Fruit fly (Drosophila melanogaster) whole organism, embryonic: ENCODE results near the gene Sgp.

Experiments
- Abd-B ChIP-seq: fragments of 200-800 bp; sonication (Bioruptor generic); optimal IDR thresholded peaks from 2 replicates; lab custom pipeline; 2018; ENCODE audit warnings: missing biosample characterization, mild to moderate bottlenecking, missing genetic modification characterization, moderate library complexity
- Atf3 ChIP-seq: fragments of 200-800 bp; sonication (Bioruptor generic); optimal IDR thresholded peaks from 3 replicates; lab custom pipeline; 2016; ENCODE audit warnings: missing biosample characterization, missing genetic modification characterization
- BEAF-32 ChIP-seq: fragments of 200-800 bp; sonication (Bioruptor generic); optimal IDR thresholded peaks from 3 replicates; lab custom pipeline; 2017; ENCODE audit warnings: missing biosample characterization, missing genetic modification characterization, mild to moderate bottlenecking, moderate library complexity, missing genetic modification reagents
- CG10979 ChIP-seq: fragments of 200-800 bp; sonication (Bioruptor generic); optimal IDR thresholded peaks from 2 replicates; lab custom pipeline; 2018; ENCODE audit warnings: missing biosample characterization, mild to moderate bottlenecking, missing genetic modification characterization, moderate library complexity
- CG13287 ChIP-seq: fragments of 200-800 bp; sonication (Bioruptor generic); IDR thresholded peaks from 2 replicates; pipeline ENCODE4 v1.3.6; 2022; ENCODE audit warnings: missing biosample characterization, missing genetic modification characterization; ENCODE audit not compliant: partially characterized antibody
- CG15479 ChIP-seq: fragments of 200-800 bp; sonication (Bioruptor generic); optimal IDR thresholded peaks from 3 replicates; lab custom pipeline; 2019; ENCODE audit warnings: missing biosample characterization, mild to moderate bottlenecking, missing genetic modification characterization, moderate library complexity
- CG15601 ChIP-seq: fragments of 200-800 bp; sonication (Bioruptor generic); optimal IDR thresholded peaks from 3 replicates; lab custom pipeline; 2019; ENCODE audit warnings: missing biosample characterization, mild to moderate bottlenecking, missing genetic modification characterization, moderate library complexity
- CG1603 ChIP-seq: fragments of 200-800 bp; sonication (Bioruptor generic); optimal IDR thresholded peaks from 2 replicates; lab custom pipeline; 2019; ENCODE audit warnings: missing biosample characterization, mild to moderate bottlenecking, missing genetic modification characterization, moderate library complexity
- CG17829 ChIP-seq: fragments of 200-800 bp; optimal IDR thresholded peaks from 2 replicates; lab custom pipeline; 2019; ENCODE audit warnings: missing biosample characterization, mild to moderate bottlenecking, missing genetic modification characterization, moderate library complexity
- CG2129 ChIP-seq: fragments of 200-800 bp; sonication (Bioruptor generic); IDR thresholded peaks from 2 replicates; pipeline ENCODE4 v1.3.6; 2022; ENCODE audit warnings: missing biosample characterization, missing genetic modification characterization; ENCODE audit not compliant: partially characterized antibody
- CG30403 ChIP-seq: fragments of 200-800 bp; sonication (Bioruptor generic); optimal IDR thresholded peaks from 3 replicates; lab custom pipeline; 2016; ENCODE audit warnings: missing biosample characterization, missing genetic modification characterization
- CG31441 ChIP-seq: fragments of 200-800 bp; sonication (Bioruptor generic); IDR thresholded peaks from 2 replicates; pipeline ENCODE4 v1.3.6; 2022; ENCODE audit warnings: missing biosample characterization, missing genetic modification characterization
- CG3163 ChIP-seq: fragments of 200-800 bp; sonication (Bioruptor generic); optimal IDR thresholded peaks from 3 replicates; lab custom pipeline; 2016; ENCODE audit warnings: missing biosample characterization, missing genetic modification characterization
- CG33557 ChIP-seq: fragments of 200-800 bp; sonication (Bioruptor generic); optimal IDR thresholded peaks from 2 replicates; lab custom pipeline; 2019; ENCODE audit warnings: missing biosample characterization, mild to moderate bottlenecking, missing genetic modification characterization, moderate library complexity
- CG34224 ChIP-seq: fragments of 200-800 bp; sonication (Bioruptor generic); IDR thresholded peaks from 3 replicates; pipeline ENCODE4 v1.3.6; 2022; ENCODE audit warnings: missing biosample characterization, missing genetic modification characterization; ENCODE audit not compliant: partially characterized antibody
- CG3995 ChIP-seq: fragments of 200-800 bp; sonication (Bioruptor generic); optimal IDR thresholded peaks from 3 replicates; lab custom pipeline; 2016; ENCODE audit warnings: missing biosample characterization, missing genetic modification characterization
- CG4404 ChIP-seq: fragments of 200-800 bp; sonication (Bioruptor generic); IDR thresholded peaks from 2 replicates; pipeline ENCODE4 v1.3.6; 2022; ENCODE audit warnings: missing biosample characterization, missing genetic modification characterization
- CG4854 ChIP-seq: fragments of 200-800 bp; sonication (Bioruptor generic); optimal IDR thresholded peaks from 2 replicates; lab custom pipeline; 2016; ENCODE audit warnings: missing biosample characterization, missing genetic modification characterization, inconsistent platforms
- CG5245 ChIP-seq: fragments of 200-800 bp; sonication (Bioruptor generic); optimal IDR thresholded peaks from 3 replicates; lab custom pipeline; 2016; ENCODE audit warnings: missing biosample characterization, missing genetic modification characterization
- CG7271 ChIP-seq: fragments of 200-800 bp; sonication (Bioruptor generic); optimal IDR thresholded peaks from 2 replicates; lab custom pipeline; 2018; ENCODE audit warnings: missing biosample characterization, mild to moderate bottlenecking, missing genetic modification characterization, moderate library complexity
- CG7987 ChIP-seq: fragments of 200-800 bp; sonication (Bioruptor generic); optimal IDR thresholded peaks from 2 replicates; lab custom pipeline; 2018; ENCODE audit warnings: missing biosample characterization, mild to moderate bottlenecking, missing genetic modification characterization, moderate library complexity
- Camta ChIP-seq: fragments of 200-800 bp; sonication (Bioruptor generic); optimal IDR thresholded peaks from 2 replicates; lab custom pipeline; 2016; ENCODE audit warnings: missing biosample characterization, missing genetic modification characterization
- E2f1 ChIP-seq: fragments of 200-800 bp; sonication (Bioruptor generic); IDR thresholded peaks from 2 replicates; pipeline ENCODE4 v1.3.6; 2022; ENCODE audit warnings: missing biosample characterization, missing genetic modification characterization
- E2f2 ChIP-seq: fragments of 200-800 bp; sonication (Bioruptor generic); IDR thresholded peaks from 2 replicates; pipeline ENCODE4 v1.3.6; 2022; ENCODE audit warnings: missing biosample characterization, missing genetic modification characterization
- Hand ChIP-seq: fragments of 200-800 bp; sonication (Bioruptor generic); optimal IDR thresholded peaks from 2 replicates; lab custom pipeline; 2017; ENCODE audit warnings: mild to moderate bottlenecking, missing biosample characterization, missing genetic modification reagents, missing genetic modification characterization
- Hr39 ChIP-seq: fragments of >200 bp; optimal IDR thresholded peaks from 2 replicates; lab custom pipeline; 2017
- NC2α ChIP-seq: fragments of 200-800 bp; sonication (Bioruptor generic); optimal IDR thresholded peaks from 2 replicates; lab custom pipeline; 2016; ENCODE audit warnings: missing biosample characterization, missing genetic modification characterization
- NC2β ChIP-seq: fragments of 200-800 bp; sonication (Bioruptor generic); optimal IDR thresholded peaks from 2 replicates; lab custom pipeline; 2016; ENCODE audit warnings: missing biosample characterization, missing genetic modification characterization
- Optix ChIP-seq: fragments of 200-800 bp; sonication (Bioruptor generic); IDR thresholded peaks from 3 replicates; pipeline ENCODE4 v1.3.6; 2022; ENCODE audit warnings: missing biosample characterization, missing genetic modification characterization
- Pdp1 ChIP-seq, 2 experiments: fragments of 200-800 bp; sonication (Bioruptor generic); optimal IDR thresholded peaks; 3 replicates each; lab custom pipeline; 2016; ENCODE audit warnings: missing biosample characterization in 2 of 2, missing genetic modification characterization in 2 of 2, mild to moderate bottlenecking in 1 of 2, moderate library complexity in 1 of 2
- Ravus ChIP-seq: fragments of 200-800 bp; sonication (Bioruptor generic); IDR thresholded peaks from 2 replicates; pipeline ENCODE4 v1.3.6; 2022; ENCODE audit warnings: missing biosample characterization, missing genetic modification characterization
- Side ChIP-seq: fragments of 200-800 bp; sonication (Bioruptor generic); optimal IDR thresholded peaks from 2 replicates; lab custom pipeline; 2016; ENCODE audit warnings: missing biosample characterization, missing genetic modification characterization
- Spps ChIP-seq: fragments of 200-800 bp; sonication (Bioruptor generic); optimal IDR thresholded peaks from 2 replicates; lab custom pipeline; 2018; ENCODE audit warnings: missing biosample characterization, mild to moderate bottlenecking, missing genetic modification characterization
- aop ChIP-seq: fragments of 200-800 bp; sonication (Bioruptor generic); IDR thresholded peaks from 2 replicates; pipeline ENCODE4 v1.3.6; 2022; ENCODE audit warnings: missing biosample characterization, missing genetic modification characterization
- ara ChIP-seq: fragments of 200-800 bp; sonication (Bioruptor generic); IDR thresholded peaks from 2 replicates; pipeline ENCODE4 v1.3.6; 2022; ENCODE audit warnings: missing biosample characterization, missing genetic modification characterization
- ase ChIP-seq: fragments of 200-800 bp; sonication (Bioruptor generic); IDR thresholded peaks from 3 replicates; pipeline ENCODE4 v1.3.6; 2022; ENCODE audit warnings: missing biosample characterization, missing genetic modification characterization
- br ChIP-seq: fragments of >200 bp; optimal IDR thresholded peaks from 2 replicates; lab custom pipeline; 2017
- dmrt11E ChIP-seq: fragments of 200-800 bp; sonication (Bioruptor generic); optimal IDR thresholded peaks from 3 replicates; lab custom pipeline; 2018; ENCODE audit warnings: missing biosample characterization, mild to moderate bottlenecking, missing genetic modification characterization, moderate library complexity
- dpn ChIP-seq, 2 experiments: fragments of 200-800 bp; sonication (Bioruptor generic); optimal IDR thresholded peaks; 3 replicates each; lab custom pipeline; 2016; ENCODE audit warnings: missing biosample characterization in 2 of 2, missing genetic modification characterization in 2 of 2
- esg ChIP-seq: fragments of 200-800 bp; sonication (Bioruptor generic); conservative IDR thresholded peaks from 2 replicates; pipeline ENCODE4 v1.3.6; 2022; ENCODE audit warnings: missing biosample characterization, missing genetic modification characterization
- exex ChIP-seq: fragments of 200-800 bp; sonication (Bioruptor generic); optimal IDR thresholded peaks from 4 replicates; lab custom pipeline; 2018; ENCODE audit warnings: missing biosample characterization, mild to moderate bottlenecking, missing genetic modification characterization, moderate library complexity
- lilli ChIP-seq: fragments of 200-800 bp; sonication (Bioruptor generic); optimal IDR thresholded peaks from 3 replicates; lab custom pipeline; 2016; ENCODE audit warnings: missing biosample characterization, missing genetic modification characterization
- lov ChIP-seq, 2 experiments: fragments of 200-800 bp in 1 of 2; fragments of >200 bp in 1 of 2; sonication (Bioruptor generic) in 1 of 2; IDR thresholded peaks in 1 of 2; optimal IDR thresholded peaks in 1 of 2; 2 replicates in 1 of 2; 3 replicates in 1 of 2; pipeline versions ENCODE4 v1.3.6 to Lab custom; 2017 to 2022; ENCODE audit warnings: missing biosample characterization in 1 of 2, missing genetic modification characterization in 1 of 2
- pb ChIP-seq: fragments of 200-800 bp; sonication (Bioruptor generic); optimal IDR thresholded peaks from 3 replicates; lab custom pipeline; 2016; ENCODE audit warnings: missing biosample characterization, missing genetic modification characterization
- prd ChIP-seq, 3 experiments: fragments of >200 bp in 2 of 3; fragments of 200-800 bp in 1 of 3; sonication (Bioruptor generic) in 1 of 3; optimal IDR thresholded peaks in 2 of 3; IDR thresholded peaks in 1 of 3; 2 replicates in 2 of 3; 3 replicates in 1 of 3; pipeline versions ENCODE4 v1.3.6 to Lab custom; 2017 to 2022; ENCODE audit warnings: missing biosample characterization in 1 of 3, missing genetic modification characterization in 1 of 3
- sr ChIP-seq: fragments of 200-800 bp; sonication (Bioruptor generic); IDR thresholded peaks from 3 replicates; pipeline ENCODE4 v1.3.6; 2022; ENCODE audit warnings: missing biosample characterization, missing genetic modification characterization
- ssp ChIP-seq: fragments of 200-800 bp; sonication (Bioruptor generic); IDR thresholded peaks from 2 replicates; pipeline ENCODE4 v1.3.6; 2022; ENCODE audit warnings: missing biosample characterization, missing genetic modification characterization
- sug ChIP-seq: fragments of 200-800 bp; optimal IDR thresholded peaks from 2 replicates; lab custom pipeline; 2019; ENCODE audit warnings: missing biosample characterization, mild to moderate bottlenecking, missing genetic modification characterization, moderate library complexity
- trh ChIP-seq: fragments of 200-800 bp; sonication (Bioruptor generic); optimal IDR thresholded peaks from 2 replicates; lab custom pipeline; 2016; ENCODE audit warnings: missing biosample characterization, missing genetic modification characterization
- ttk ChIP-seq: fragments of 200-800 bp; sonication (Bioruptor generic); IDR thresholded peaks from 2 replicates; pipeline ENCODE4 v2.1.2; 2022; ENCODE audit warnings: missing biosample characterization, missing genetic modification characterization
- zfh2 ChIP-seq: fragments of 200-800 bp; sonication (Bioruptor generic); optimal IDR thresholded peaks from 2 replicates; lab custom pipeline; 2016; ENCODE audit warnings: missing biosample characterization, missing genetic modification characterization

Sgp gene

DNA sequence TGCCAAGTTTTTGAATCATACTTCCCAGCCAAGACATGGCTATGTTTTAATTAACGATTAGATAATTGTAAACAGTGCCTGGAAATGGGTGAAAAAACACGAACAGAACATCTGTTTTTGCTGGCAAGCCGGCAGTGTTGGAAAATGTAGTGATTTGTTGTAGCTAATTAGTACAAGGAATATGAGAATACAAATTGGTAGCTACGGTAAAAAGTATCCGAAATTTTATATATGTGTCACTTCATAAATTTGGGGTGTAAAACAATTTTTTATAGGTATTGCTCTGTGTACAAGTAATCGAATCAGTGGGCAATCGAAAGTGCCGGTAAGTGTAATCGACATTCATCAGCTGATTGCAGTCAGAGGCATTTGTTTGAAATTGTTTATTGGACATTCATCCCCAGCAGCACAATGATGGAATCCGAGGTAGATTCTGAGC lies 2.2 kb upstream of the Sgp start, which contains the start of the genes mRpL51 and Uba4 (continued):
- TF ChIP-seq CG33557 (no peak), ase (GFP tag; lab: Robert Waterston, UW) (no peak), CG2129 (peak; percentile 11; the same call in 1 of the 2 replicates), trh (GFP tag; lab: Kevin White, UChicago) (no peak), Pdp1 (GFP tag; optimal IDR thresholded peaks at IDR 0.05; lab: Kevin White, UChicago) (peak; percentile 37 to 89), CG13287 (GFP tag; lab: Robert Waterston, UW) (peak; percentile 79), sr (no peak), BEAF-32 (GFP tag; lab: Kevin White, UChicago) (peak; percentile 59), CG3995 (GFP tag; lab: Kevin White, UChicago) (peak; percentile 79), CG17829 (tag; lab: Kevin White, UChicago) (peak; percentile 38), CG15479 (no peak), CG7271 (tag; lab: Kevin White, UChicago) (no peak), Spps (tag; lab: Kevin White, UChicago) (no peak), CG31441 (GFP tag; lab: Robert Waterston, UW) (0 out of 2 replicates have a peak, but pooled peaks have one; percentile 28), CG3163 (no peak), E2f1 (GFP tag; lab: Robert Waterston, UW) (no peak), Optix (GFP tag; lab: Robert Waterston, UW) (no peak), Side (peak; percentile 34), CG10979 (tag; lab: Kevin White, UChicago) (peak; percentile 18), Camta (GFP tag; lab: Kevin White, UChicago) (peak; percentile 16), Hand (GFP tag; lab: Kevin White, UChicago) (peak; percentile 31), NC2β (GFP tag; lab: Kevin White, UChicago) (peak; percentile 39), CG7987 (GFP tag; lab: Kevin White, UChicago) (no peak), CG15601 (peak; percentile 10), lilli (peak; percentile 72), CG30403 (GFP tag; lab: Kevin White, UChicago) (peak; percentile 53), sug (tag; lab: Kevin White, UChicago) (peak; percentile 31), Atf3 (no peak), E2f2 (GFP tag; lab: Robert Waterston, UW) (peak; percentile 69), Ravus (GFP tag; lab: Robert Waterston, UW) (no peak), pb (GFP tag; lab: Kevin White, UChicago) (no peak), CG5245 (peak; percentile 22), ssp (GFP tag; lab: Robert Waterston, UW) (no peak), zfh2 (peak; percentile 56), Abd-B (GFP tag; lab: Kevin White, UChicago) (no peak), dpn (GFP tag; optimal IDR thresholded peaks at IDR 0.05; lab: Kevin White, UChicago) (peak; percentile 31 to 51), NC2α (GFP tag; lab: Kevin White, UChicago) (no peak), CG34224 (peak; percentile 49; the same call in 2 of the 3 replicates), esg (GFP tag; lab: Robert Waterston, UW) (no peak), ttk (GFP tag; lab: Robert Waterston, UW) (no peak), Hr39 (lab: Kevin White, UChicago) (no peak), CG4854 (peak; percentile 15), dmrt11E (tag; lab: Kevin White, UChicago) (peak; percentile 38), exex (peak; percentile 57), prd (optimal IDR thresholded peaks at IDR 0.05; lab: Kevin White, UChicago) (no peak), prd (GFP tag; IDR thresholded peaks at IDR 0.05; lab: Robert Waterston, UW) (no peak), aop (GFP tag; lab: Robert Waterston, UW) (no peak), br (no peak), ara (GFP tag; lab: Robert Waterston, UW) (no peak), lov (optimal IDR thresholded peaks at IDR 0.05; lab: Kevin White, UChicago) (no peak), lov (GFP tag; IDR thresholded peaks at IDR 0.05; lab: Robert Waterston, UW) (no peak), CG1603 (tag; lab: Kevin White, UChicago) (peak; percentile 74), CG4404 (GFP tag; lab: Robert Waterston, UW) (no peak)
